Worm (Caenorhabditis elegans) whole organism, early embryonic: Measurements from ENCODE around the gene clec-10.

Experiments used
- B0310.2 ChIP-seq: sonication (generic microtip); optimal IDR thresholded peaks from 2 replicates; lab custom pipeline; 2016; ENCODE audit warnings: mild to moderate bottlenecking, missing genetic modification characterization, missing compliant biosample characterization
- F13C5.2 ChIP-seq: sonication (generic microtip); optimal IDR thresholded peaks from 2 replicates; lab custom pipeline; 2017; ENCODE audit warnings: mild to moderate bottlenecking, missing genetic modification characterization, inconsistent platforms, missing compliant biosample characterization
- aly-1 ChIP-seq: sonication (generic microtip); optimal IDR thresholded peaks from 2 replicates; lab custom pipeline; 2016; ENCODE audit warnings: missing genetic modification characterization, missing compliant biosample characterization
- ama-1 ChIP-seq: fragments of 150-350 bp; optimal IDR thresholded peaks from 2 replicates; lab custom pipeline; 2014
- ceh-13 ChIP-seq: fragments of 200-800 bp; sonication (Bioruptor generic); optimal IDR thresholded peaks from 2 replicates; lab custom pipeline; 2018; ENCODE audit warnings: mild to moderate bottlenecking, missing genetic modification characterization, missing compliant biosample characterization
- ceh-36 ChIP-seq: sonication (generic microtip); optimal IDR thresholded peaks from 2 replicates; lab custom pipeline; 2016; ENCODE audit warnings: missing genetic modification characterization, inconsistent platforms, missing compliant biosample characterization
- ets-7 ChIP-seq: sonication (generic microtip); optimal IDR thresholded peaks from 2 replicates; lab custom pipeline; 2016; ENCODE audit warnings: missing genotype, missing genetic modification characterization, missing compliant biosample characterization
- flt-1 ChIP-seq: fragments of 200-800 bp; sonication (Bioruptor generic); IDR thresholded peaks from 2 replicates; pipeline ENCODE4 v1.3.6; 2022; ENCODE audit warnings: missing genetic modification characterization, missing compliant biosample characterization
- hmbx-1 ChIP-seq: sonication (generic microtip); optimal IDR thresholded peaks from 2 replicates; lab custom pipeline; 2016; ENCODE audit warnings: mild to moderate bottlenecking, missing genetic modification characterization, missing compliant biosample characterization
- hmg-4 ChIP-seq: fragments of 200-800 bp; sonication (Bioruptor generic); optimal IDR thresholded peaks from 2 replicates; lab custom pipeline; 2018; ENCODE audit warnings: mild to moderate bottlenecking, missing genetic modification characterization, missing compliant biosample characterization
- hnd-1 ChIP-seq: sonication (generic microtip); optimal IDR thresholded peaks from 2 replicates; lab custom pipeline; 2016; ENCODE audit warnings: missing genetic modification characterization, missing compliant biosample characterization
- pes-1 ChIP-seq: fragments of 200-800 bp; sonication (Bioruptor generic); IDR thresholded peaks from 2 replicates; pipeline ENCODE4 v1.3.6; 2022; ENCODE audit warnings: missing genetic modification reagents, missing genetic modification characterization, missing compliant biosample characterization
- scrt-1 ChIP-seq: fragments of 200-800 bp; sonication (Bioruptor generic); IDR thresholded peaks from 2 replicates; pipeline ENCODE4 v1.3.6; 2022; ENCODE audit warnings: missing genetic modification characterization, missing compliant biosample characterization
- sea-1 ChIP-seq: fragments of 200-800 bp; sonication (Bioruptor generic); conservative IDR thresholded peaks from 2 replicates; pipeline ENCODE4 v1.3.6; 2022; ENCODE audit warnings: missing genetic modification characterization, missing compliant biosample characterization
- tbx-11 ChIP-seq: fragments of 200-800 bp; sonication (Bioruptor generic); IDR thresholded peaks from 2 replicates; pipeline ENCODE4 v1.3.6; 2022; ENCODE audit warnings: missing genetic modification characterization, missing compliant biosample characterization
- tbx-37 ChIP-seq: fragments of 200-800 bp; sonication (Bioruptor generic); conservative IDR thresholded peaks from 2 replicates; pipeline ENCODE4 v1.3.6; 2022; ENCODE audit warnings: missing genetic modification reagents, missing genetic modification characterization, missing compliant biosample characterization
- tra-4 ChIP-seq: sonication (generic microtip); optimal IDR thresholded peaks from 2 replicates; lab custom pipeline; 2017; ENCODE audit warnings: missing genetic modification characterization, missing compliant biosample characterization

Gene clec-10

ce11 chrII:402435-402834 lies at the start of gene clec-10:
TSS of gene clec-10 (plus strand) at chrII:402678.
- TF ChIP-seq ama-1 (lab: Kevin White, UChicago): no peak

- TF ChIP-seq ets-7 (tag; lab: Kevin White, UChicago) (no peak), hnd-1 (tag; lab: Kevin White, UChicago) (no peak), ceh-13 (no peak), flt-1 (GFP tag; lab: Robert Waterston, UW) (no peak), F13C5.2 (tag; lab: Kevin White, UChicago) (no peak), scrt-1 (no peak), tbx-11 (GFP tag; lab: Robert Waterston, UW) (no peak), pes-1 (no peak), hmbx-1 (no peak), ceh-36 (tag; lab: Kevin White, UChicago) (no peak), tra-4 (no peak), aly-1 (tag; lab: Kevin White, UChicago) (no peak), sea-1 (GFP tag; lab: Robert Waterston, UW) (no peak)
These were observed 48.0 kb upstream of the clec-10 start for ce11 chrII:354494-354893.

- TF ChIP-seq ceh-36 (tag; lab: Kevin White, UChicago) (no peak), pes-1 (no peak), aly-1 (tag; lab: Kevin White, UChicago) (no peak), ceh-13 (no peak), F13C5.2 (tag; lab: Kevin White, UChicago) (no peak), ama-1 (lab: Kevin White, UChicago) (no peak), tbx-37 (GFP tag; lab: Robert Waterston, UW) (no peak), hmbx-1 (no peak), sea-1 (GFP tag; lab: Robert Waterston, UW) (no peak), scrt-1 (no peak), hnd-1 (tag; lab: Kevin White, UChicago) (no peak), tbx-11 (GFP tag; lab: Robert Waterston, UW) (no peak), hmg-4 (GFP tag; lab: Kevin White, UChicago) (no peak)
These were observed 45.5 kb upstream of the clec-10 start, which contains the start of gene dmsr-4 for ce11 chrII:356969-357368. TSS of gene dmsr-4 (minus strand) at chrII:357069.

ce11 chrII:367455-367854 lies 35.0 kb upstream of the clec-10 start, which contains the start of gene ptr-3:
TSS of gene ptr-3 (minus strand) at chrII:367555.
- TF ChIP-seq tbx-11 (GFP tag; lab: Robert Waterston, UW): no peak
- TF ChIP-seq hmg-4 (GFP tag; lab: Kevin White, UChicago): no peak
- no peak for TF ChIP-seq pes-1
- no peak for TF ChIP-seq F13C5.2 (tag; lab: Kevin White, UChicago)
- TF ChIP-seq B0310.2 (tag; lab: Kevin White, UChicago): no peak
- TF ChIP-seq tra-4: no peak
- no peak for TF ChIP-seq ceh-13
- TF ChIP-seq sea-1 (GFP tag; lab: Robert Waterston, UW): no peak
- no peak for TF ChIP-seq flt-1 (GFP tag; lab: Robert Waterston, UW)
- TF ChIP-seq hnd-1 (tag; lab: Kevin White, UChicago): no peak
- TF ChIP-seq tbx-37 (GFP tag; lab: Robert Waterston, UW): no peak
- no peak for TF ChIP-seq aly-1 (tag; lab: Kevin White, UChicago)
- no peak for TF ChIP-seq scrt-1
- no peak for TF ChIP-seq ets-7 (tag; lab: Kevin White, UChicago)
- TF ChIP-seq ceh-36 (tag; lab: Kevin White, UChicago): no peak
- no peak for TF ChIP-seq hmbx-1

- TF ChIP-seq ceh-13 (no peak), hnd-1 (tag; lab: Kevin White, UChicago) (no peak), F13C5.2 (tag; lab: Kevin White, UChicago) (no peak), hmg-4 (GFP tag; lab: Kevin White, UChicago) (no peak), scrt-1 (no peak), ets-7 (tag; lab: Kevin White, UChicago) (no peak), hmbx-1 (no peak), aly-1 (tag; lab: Kevin White, UChicago) (no peak), flt-1 (GFP tag; lab: Robert Waterston, UW) (no peak), B0310.2 (tag; lab: Kevin White, UChicago) (no peak), tbx-11 (GFP tag; lab: Robert Waterston, UW) (no peak), ceh-36 (tag; lab: Kevin White, UChicago) (no peak), pes-1 (no peak), ama-1 (lab: Kevin White, UChicago) (no peak), sea-1 (GFP tag; lab: Robert Waterston, UW) (no peak), tbx-37 (GFP tag; lab: Robert Waterston, UW) (no peak)
These were observed 32.1 kb upstream of the clec-10 start for ce11 chrII:370394-370793.

ce11 chrII:371549-371948 lies 30.9 kb upstream of the clec-10 start:
- TF ChIP-seq tbx-37 (GFP tag; lab: Robert Waterston, UW): no peak
- TF ChIP-seq ceh-13: no peak
- no peak for TF ChIP-seq scrt-1
- no peak for TF ChIP-seq F13C5.2 (tag; lab: Kevin White, UChicago)
- TF ChIP-seq tra-4: no peak
- TF ChIP-seq tbx-11 (GFP tag; lab: Robert Waterston, UW): no peak
- no peak for TF ChIP-seq B0310.2 (tag; lab: Kevin White, UChicago)
- TF ChIP-seq ama-1 (lab: Kevin White, UChicago): no peak
- TF ChIP-seq sea-1 (GFP tag; lab: Robert Waterston, UW): no peak
- TF ChIP-seq ets-7 (tag; lab: Kevin White, UChicago): no peak
- TF ChIP-seq flt-1 (GFP tag; lab: Robert Waterston, UW): no peak
- no peak for TF ChIP-seq hnd-1 (tag; lab: Kevin White, UChicago)
- no peak for TF ChIP-seq pes-1

- TF ChIP-seq scrt-1 (no peak), tbx-37 (GFP tag; lab: Robert Waterston, UW) (no peak), ama-1 (lab: Kevin White, UChicago) (no peak), hmbx-1 (no peak), aly-1 (tag; lab: Kevin White, UChicago) (no peak), ceh-36 (tag; lab: Kevin White, UChicago) (no peak), F13C5.2 (tag; lab: Kevin White, UChicago) (no peak), hmg-4 (GFP tag; lab: Kevin White, UChicago) (no peak), sea-1 (GFP tag; lab: Robert Waterston, UW) (no peak), ceh-13 (no peak), flt-1 (GFP tag; lab: Robert Waterston, UW) (no peak), ets-7 (tag; lab: Kevin White, UChicago) (no peak), pes-1 (no peak), hnd-1 (tag; lab: Kevin White, UChicago) (no peak), tbx-11 (GFP tag; lab: Robert Waterston, UW) (no peak), B0310.2 (tag; lab: Kevin White, UChicago) (no peak), tra-4 (no peak)
These were observed 30.2 kb upstream of the clec-10 start for ce11 chrII:372235-372634.
